Fruit fly (Drosophila melanogaster): ENCODE results near the gene CG7054.

DNA sequence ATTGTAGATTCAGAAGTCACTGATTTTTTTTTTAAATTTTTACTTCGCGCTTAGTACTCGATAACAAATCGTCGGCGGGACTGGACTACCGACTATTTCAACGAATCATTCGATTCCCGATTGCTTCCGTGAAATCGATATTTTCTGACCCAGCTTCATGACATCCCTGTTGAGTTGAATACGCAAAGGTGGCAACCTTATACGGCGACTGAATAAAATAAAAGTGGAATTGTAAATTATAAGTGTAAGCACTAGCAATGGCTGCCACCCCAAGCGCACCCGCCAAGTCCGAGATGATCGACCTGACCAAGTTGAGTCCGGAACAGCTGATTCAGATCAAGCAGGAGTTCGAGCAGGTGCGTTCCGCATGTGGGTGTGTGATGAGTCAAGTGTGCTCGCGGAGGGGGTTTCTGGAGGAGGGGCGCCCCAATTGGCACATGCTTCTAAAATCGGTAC is 22.3 kb downstream of the CG7054 start, which contains the start of gene Pfdn5:
- TF ChIP-seq CTCF (optimal IDR thresholded peaks at IDR 0.05), result peak in 1 of 2 experiments; percentile 41
- TF ChIP-seq CG8478 (optimal IDR thresholded peaks at IDR 0.05), result no peak
